Fruit fly (Drosophila melanogaster): ENCODE data around the gene S1P.

Gene S1P

dm6 chr3L:21626036-21626614 lies 8.9 kb upstream of the S1P start:
- TF ChIP-seq salm (tag; optimal IDR thresholded peaks at IDR 0.05) (no peak), CG9437 (GFP tag; optimal IDR thresholded peaks at IDR 0.05) (no peak), HmgD (GFP tag; optimal IDR thresholded peaks at IDR 0.05) (no peak), Lim3 (GFP tag; IDR thresholded peaks at IDR 0.05) (no peak), maf-S (GFP tag; optimal IDR thresholded peaks at IDR 0.05) (no peak), hth (optimal IDR thresholded peaks at IDR 0.05) (no peak), CG6689 (GFP tag; IDR thresholded peaks at IDR 0.05) (no peak), trem (tag; optimal IDR thresholded peaks at IDR 0.05) (peak; percentile 67), HLH54F (GFP tag; optimal IDR thresholded peaks at IDR 0.05) (no peak), ara (GFP tag; IDR thresholded peaks at IDR 0.05) (no peak), ewg (GFP tag; optimal IDR thresholded peaks at IDR 0.05) (no peak), CG6813 (GFP tag; optimal IDR thresholded peaks at IDR 0.05) (no peak), lmd (GFP tag; IDR thresholded peaks at IDR 0.05) (no peak), pzg (GFP tag; optimal IDR thresholded peaks at IDR 0.05) (peak; percentile 44), Dll (GFP tag; IDR thresholded peaks at IDR 0.05; ENCODE audit: partially characterized antibody) (peak; percentile 79), hb (GFP tag; IDR thresholded peaks at IDR 0.05; ENCODE audit: partially characterized antibody) (peak; percentile 64; the same call in 1 of the 3 replicates), H15 (GFP tag; IDR thresholded peaks at IDR 0.05) (no peak), sqz (GFP tag; optimal IDR thresholded peaks at IDR 0.05) (no peak), CG12299 (tag; optimal IDR thresholded peaks at IDR 0.05) (no peak), CG34376 (GFP tag; optimal IDR thresholded peaks at IDR 0.05) (no peak), CG16779 (GFP tag; IDR thresholded peaks at IDR 0.05) (no peak), lab (GFP tag; optimal IDR thresholded peaks at IDR 0.05) (no peak), unc-4 (GFP tag; IDR thresholded peaks at IDR 0.05; ENCODE audit: partially characterized antibody) (peak; percentile 82), nom (GFP tag; optimal IDR thresholded peaks at IDR 0.05) (no peak), Chrac-16 (GFP tag; optimal IDR thresholded peaks at IDR 0.05) (no peak), CG4617 (GFP tag; optimal IDR thresholded peaks at IDR 0.05; ENCODE audit: borderline replicate concordance) (peak; percentile 76), Atf3 (GFP tag; optimal IDR thresholded peaks at IDR 0.05) (no peak), Dip3 (GFP tag; optimal IDR thresholded peaks at IDR 0.05) (no peak), Ets97D (GFP tag; optimal IDR thresholded peaks at IDR 0.05) (peak; percentile 19), nerfin-2 (GFP tag; IDR thresholded peaks at IDR 0.05; ENCODE audit: partially characterized antibody) (0 out of 2 replicates have a peak, but pooled peaks have one; percentile 9), CG1233 (GFP tag; optimal IDR thresholded peaks at IDR 0.05) (no peak), CG16813 (GFP tag; IDR thresholded peaks at IDR 0.05; ENCODE audit: partially characterized antibody) (peak; percentile 69), CG30020 (tag; optimal IDR thresholded peaks at IDR 0.05) (peak; percentile 48), Blimp-1 (GFP tag; optimal IDR thresholded peaks at IDR 0.05) (no peak), CG8281 (tag; optimal IDR thresholded peaks at IDR 0.05) (peak; percentile 94), jigr1 (GFP tag; IDR thresholded peaks at IDR 0.05) (no peak), CG11085 (GFP tag; IDR thresholded peaks at IDR 0.05) (no peak), btn (GFP tag; optimal IDR thresholded peaks at IDR 0.05) (no peak), CG34224 (GFP tag; IDR thresholded peaks at IDR 0.05; ENCODE audit: partially characterized antibody) (peak; percentile 72), sens-2 (GFP tag; IDR thresholded peaks at IDR 0.05) (no peak), CG6765 (GFP tag; optimal IDR thresholded peaks at IDR 0.05) (no peak), MBD-R2 (GFP tag; IDR thresholded peaks at IDR 0.05) (peak; percentile 60; the same call in 1 of the 2 replicates), bbx (GFP tag; IDR thresholded peaks at IDR 0.05; ENCODE audit: partially characterized antibody) (peak; percentile 71; the same call in 1 of the 2 replicates), zfh2 (GFP tag; optimal IDR thresholded peaks at IDR 0.05) (no peak), ab (GFP tag; optimal IDR thresholded peaks at IDR 0.05) (no peak), vvl (GFP tag; IDR thresholded peaks at IDR 0.05) (no peak), fd64A (GFP tag; optimal IDR thresholded peaks at IDR 0.05) (no peak), nau (GFP tag; optimal IDR thresholded peaks at IDR 0.05) (no peak), cato (GFP tag; optimal IDR thresholded peaks at IDR 0.05; ENCODE audit: borderline replicate concordance) (no peak), CG8359 (GFP tag; optimal IDR thresholded peaks at IDR 0.05; ENCODE audit: borderline replicate concordance) (no peak)
